Worm (Caenorhabditis elegans) whole organism, L2 larva: ENCODE data around the gene ZK971.1.

Experiments used
- F13H6.1 ChIP-seq: sonication (generic microtip); optimal IDR thresholded peaks from 2 replicates; lab custom pipeline; 2016; ENCODE audit warnings: missing genetic modification characterization, missing compliant biosample characterization
- ZK546.5 ChIP-seq: sonication (generic microtip); optimal IDR thresholded peaks from 2 replicates; lab custom pipeline; 2017; ENCODE audit warnings: missing biosample characterization, missing genetic modification characterization
- aly-2 ChIP-seq: fragments of 150-350 bp; optimal IDR thresholded peaks from 2 replicates; lab custom pipeline; 2014; ENCODE audit warnings: missing biosample characterization, missing genetic modification characterization
- ama-1 ChIP-seq: fragments of 150-350 bp; optimal IDR thresholded peaks from 2 replicates; lab custom pipeline; 2018; ENCODE audit warnings: inconsistent platforms
- blmp-1 ChIP-seq: sonication (generic microtip); optimal IDR thresholded peaks from 2 replicates; lab custom pipeline; 2017; ENCODE audit warnings: missing genetic modification characterization, mild to moderate bottlenecking, missing compliant biosample characterization, antibody characterized with exemption, moderate library complexity; ENCODE audit not compliant: insufficient read depth
- dmd-4 ChIP-seq: sonication (generic microtip); optimal IDR thresholded peaks from 2 replicates; lab custom pipeline; 2017; ENCODE audit warnings: missing biosample characterization, missing genetic modification characterization
- elt-1 ChIP-seq: fragments of 150-350 bp; optimal IDR thresholded peaks from 2 replicates; lab custom pipeline; 2014; ENCODE audit warnings: missing biosample characterization, missing genetic modification characterization
- fos-1 ChIP-seq: fragments of 150-350 bp; optimal IDR thresholded peaks from 2 replicates; lab custom pipeline; 2014; ENCODE audit warnings: missing biosample characterization, missing genetic modification characterization
- lsy-2 ChIP-seq, 2 experiments: fragments of 150-350 bp in 1 of 2; sonication (generic microtip) in 1 of 2; optimal IDR thresholded peaks; 2 replicates each; lab custom pipeline; 2014 to 2017; ENCODE audit warnings: missing biosample characterization in 2 of 2, missing genetic modification characterization in 2 of 2
- nhr-25 ChIP-seq: fragments of 150-350 bp; sonication (generic microtip); optimal IDR thresholded peaks from 3 replicates; lab custom pipeline; 2014; ENCODE audit warnings: missing biosample characterization, missing genetic modification characterization
- skn-1 ChIP-seq: sonication (generic microtip); optimal IDR thresholded peaks from 2 replicates; lab custom pipeline; 2017; ENCODE audit warnings: missing biosample characterization, missing genetic modification characterization
- snpc-4 ChIP-seq: fragments of 150-350 bp; optimal IDR thresholded peaks from 2 replicates; lab custom pipeline; 2014; ENCODE audit warnings: missing biosample characterization, missing genetic modification characterization
- unc-62 ChIP-seq: fragments of 150-350 bp; optimal IDR thresholded peaks from 2 replicates; lab custom pipeline; 2014; ENCODE audit warnings: missing biosample characterization, missing genetic modification reagents, missing genetic modification characterization
- ztf-11 ChIP-seq: sonication (generic microtip); optimal IDR thresholded peaks from 2 replicates; lab custom pipeline; 2017; ENCODE audit warnings: missing biosample characterization, missing genetic modification characterization

DNA sequence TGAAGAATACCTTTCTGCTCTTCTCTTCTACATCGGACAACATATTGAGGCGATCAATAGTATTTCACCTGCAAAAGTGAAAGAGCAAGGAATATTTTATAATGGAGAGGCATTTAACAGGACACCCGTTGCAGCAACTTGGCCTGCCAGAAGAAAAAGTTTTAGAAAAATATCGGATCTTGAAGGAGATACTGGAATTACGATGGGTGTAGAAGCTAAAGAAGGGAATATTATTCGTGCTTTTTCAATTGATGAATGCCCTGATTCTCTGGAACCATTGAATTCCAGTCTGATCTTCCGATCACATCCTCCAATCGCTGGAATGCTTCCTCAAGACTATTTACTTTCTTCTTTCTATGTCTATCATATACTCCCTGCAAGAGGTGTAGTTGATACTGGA is 18.2 kb downstream of the ZK971.1 start:
- TF ChIP-seq dmd-4 (tag; lab: Kevin White, UChicago) = no peak
- no peak for TF ChIP-seq blmp-1 (tag; lab: Kevin White, UChicago)
- TF ChIP-seq nhr-25 = no peak
- no peak for TF ChIP-seq unc-62 (GFP tag; lab: Kevin White, UChicago)
- TF ChIP-seq F13H6.1 (tag; lab: Kevin White, UChicago) = no peak
- no peak for TF ChIP-seq skn-1 (tag; lab: Kevin White, UChicago)
- no peak for TF ChIP-seq lsy-2 (tag; optimal IDR thresholded peaks at IDR 0.05; lab: Kevin White, UChicago)
- TF ChIP-seq ZK546.5 (tag; lab: Kevin White, UChicago) = no peak
- TF ChIP-seq elt-1 (tag; lab: Kevin White, UChicago) = no peak
- TF ChIP-seq aly-2 (tag; lab: Kevin White, UChicago) = no peak
- no peak for TF ChIP-seq ama-1
- TF ChIP-seq snpc-4 (tag; lab: Kevin White, UChicago) = no peak
- TF ChIP-seq fos-1 (tag; lab: Kevin White, UChicago) = no peak
- no peak for TF ChIP-seq ztf-11 (tag; lab: Kevin White, UChicago)
